Fruit fly (Drosophila melanogaster) whole organism, embryonic: ENCODE results near the gene CG8958.

Experiments used
- Antp ChIP-seq: fragments of 200-800 bp; sonication (Bioruptor generic); optimal IDR thresholded peaks from 3 replicates; lab custom pipeline; 2016; ENCODE audit warnings: missing biosample characterization, missing genetic modification characterization
- B-H2 ChIP-seq: fragments of 200-800 bp; sonication (Bioruptor generic); optimal IDR thresholded peaks from 2 replicates; lab custom pipeline; 2018; ENCODE audit warnings: missing biosample characterization, mild to moderate bottlenecking, missing genetic modification characterization
- CG10209 ChIP-seq: fragments of 200-800 bp; sonication (Bioruptor generic); optimal IDR thresholded peaks from 3 replicates; lab custom pipeline; 2017; ENCODE audit warnings: missing biosample characterization, mild to moderate bottlenecking, missing genetic modification characterization, missing genetic modification reagents
- CG10565 ChIP-seq: fragments of 200-800 bp; sonication (Bioruptor generic); optimal IDR thresholded peaks from 3 replicates; lab custom pipeline; 2016; ENCODE audit warnings: missing biosample characterization, mild to moderate bottlenecking, missing genetic modification characterization
- CG11695 ChIP-seq: fragments of 200-800 bp; sonication (Bioruptor generic); IDR thresholded peaks from 3 replicates; pipeline ENCODE4 v1.3.6; 2022; ENCODE audit warnings: missing biosample characterization, missing genetic modification characterization
- CG12104 ChIP-seq: fragments of 200-800 bp; sonication (Bioruptor generic); optimal IDR thresholded peaks from 3 replicates; lab custom pipeline; 2016; ENCODE audit warnings: missing biosample characterization, missing genetic modification characterization
- CG13624 ChIP-seq: fragments of 200-800 bp; sonication (Bioruptor generic); optimal IDR thresholded peaks from 2 replicates; lab custom pipeline; 2016; ENCODE audit warnings: missing biosample characterization, missing genetic modification characterization
- CG15073 ChIP-seq: fragments of 200-800 bp; sonication (Bioruptor generic); optimal IDR thresholded peaks from 2 replicates; lab custom pipeline; 2016; ENCODE audit warnings: missing biosample characterization, missing genetic modification characterization
- CG15514 ChIP-seq: fragments of 200-800 bp; sonication (Bioruptor generic); optimal IDR thresholded peaks from 3 replicates; lab custom pipeline; 2017; ENCODE audit warnings: missing biosample characterization, missing genetic modification characterization, mild to moderate bottlenecking, moderate library complexity, missing genetic modification reagents
- CG16815 ChIP-seq: fragments of 200-800 bp; sonication (Bioruptor generic); optimal IDR thresholded peaks from 3 replicates; lab custom pipeline; 2017; ENCODE audit warnings: missing biosample characterization, mild to moderate bottlenecking, missing genetic modification characterization
- CG1832 ChIP-seq: fragments of 200-800 bp; sonication (Bioruptor generic); optimal IDR thresholded peaks from 2 replicates; lab custom pipeline; 2017; ENCODE audit warnings: missing biosample characterization, mild to moderate bottlenecking, missing genetic modification characterization, inconsistent platforms
- CG18599 ChIP-seq: fragments of 200-800 bp; sonication (Bioruptor generic); optimal IDR thresholded peaks from 3 replicates; lab custom pipeline; 2017; ENCODE audit warnings: missing biosample characterization, missing genetic modification characterization, mild to moderate bottlenecking, moderate library complexity, missing genetic modification reagents
- CG30431 ChIP-seq: fragments of 200-800 bp; sonication (Bioruptor generic); optimal IDR thresholded peaks from 2 replicates; lab custom pipeline; 2017; ENCODE audit warnings: missing biosample characterization, missing genetic modification characterization
- CG3407 ChIP-seq: fragments of 200-800 bp; sonication (Bioruptor generic); optimal IDR thresholded peaks from 2 replicates; lab custom pipeline; 2018; ENCODE audit warnings: missing biosample characterization, mild to moderate bottlenecking, missing genetic modification characterization
- CG34422 ChIP-seq: fragments of 200-800 bp; sonication (Bioruptor generic); IDR thresholded peaks from 3 replicates; pipeline ENCODE4 v1.3.6; 2022; ENCODE audit warnings: missing biosample characterization, missing genetic modification characterization
- CG4707 ChIP-seq: fragments of 200-800 bp; sonication (Bioruptor generic); optimal IDR thresholded peaks from 2 replicates; lab custom pipeline; 2018; ENCODE audit warnings: missing biosample characterization, mild to moderate bottlenecking, missing genetic modification characterization, moderate library complexity
- CG6683 ChIP-seq: fragments of 200-800 bp; sonication (Bioruptor generic); optimal IDR thresholded peaks from 2 replicates; lab custom pipeline; 2017; ENCODE audit warnings: missing biosample characterization, mild to moderate bottlenecking, missing genetic modification characterization, missing genetic modification reagents
- CG6689 ChIP-seq: fragments of 200-800 bp; sonication (Bioruptor generic); IDR thresholded peaks from 2 replicates; pipeline ENCODE4 v1.3.6; 2022; ENCODE audit warnings: missing biosample characterization, missing genetic modification characterization
- CG7745 ChIP-seq: fragments of 200-800 bp; sonication (Bioruptor generic); optimal IDR thresholded peaks from 2 replicates; lab custom pipeline; 2018; ENCODE audit warnings: missing biosample characterization, mild to moderate bottlenecking, missing genetic modification characterization, moderate library complexity
- CoRest ChIP-seq: fragments of 200-800 bp; sonication (Bioruptor generic); optimal IDR thresholded peaks from 3 replicates; lab custom pipeline; 2018; ENCODE audit warnings: missing biosample characterization, mild to moderate bottlenecking, missing genetic modification characterization, moderate library complexity
- Doc2 ChIP-seq: fragments of 200-800 bp; sonication (Bioruptor generic); IDR thresholded peaks from 2 replicates; pipeline ENCODE4 v1.3.6; 2022; ENCODE audit warnings: missing biosample characterization, missing genetic modification characterization
- Ets65A ChIP-seq: fragments of 200-800 bp; sonication (Bioruptor generic); peaks from one replicate; lab custom pipeline; 2016; ENCODE audit warnings: missing biosample characterization, missing genetic modification characterization
- H15 ChIP-seq: fragments of 200-800 bp; sonication (Bioruptor generic); IDR thresholded peaks from 3 replicates; pipeline ENCODE4 v1.3.6; 2022; ENCODE audit warnings: missing biosample characterization, missing genetic modification characterization
- H2.0 ChIP-seq: fragments of 200-800 bp; sonication (Bioruptor generic); IDR thresholded peaks from 2 replicates; pipeline ENCODE4 v1.3.6; 2022; ENCODE audit warnings: missing biosample characterization, missing genetic modification characterization
- Hmr ChIP-seq: fragments of 200-800 bp; sonication (Bioruptor generic); optimal IDR thresholded peaks from 3 replicates; lab custom pipeline; 2017; ENCODE audit warnings: mild to moderate bottlenecking, missing biosample characterization, missing genetic modification reagents, missing genetic modification characterization
- Oaz ChIP-seq: fragments of 200-800 bp; sonication (Bioruptor generic); IDR thresholded peaks from 2 replicates; pipeline ENCODE4 v1.3.6; 2022; ENCODE audit warnings: missing biosample characterization, missing genetic modification characterization
- PHDP ChIP-seq: fragments of 200-800 bp; sonication (Bioruptor generic); optimal IDR thresholded peaks from 3 replicates; lab custom pipeline; 2018; ENCODE audit warnings: missing biosample characterization, mild to moderate bottlenecking, missing genetic modification characterization, moderate library complexity
- Rfx ChIP-seq: fragments of 200-800 bp; sonication (Bioruptor generic); IDR thresholded peaks from 2 replicates; pipeline ENCODE4 v1.3.6; 2022; ENCODE audit warnings: missing biosample characterization, missing genetic modification characterization
- Sox100B ChIP-seq: fragments of 200-800 bp; sonication (Bioruptor generic); optimal IDR thresholded peaks from 3 replicates; lab custom pipeline; 2018; ENCODE audit warnings: missing biosample characterization, mild to moderate bottlenecking, missing genetic modification characterization
- Spps ChIP-seq: fragments of 200-800 bp; sonication (Bioruptor generic); optimal IDR thresholded peaks from 2 replicates; lab custom pipeline; 2018; ENCODE audit warnings: missing biosample characterization, mild to moderate bottlenecking, missing genetic modification characterization
- Vsx1 ChIP-seq: fragments of 200-800 bp; sonication (Bioruptor generic); optimal IDR thresholded peaks from 2 replicates; lab custom pipeline; 2017; ENCODE audit warnings: missing biosample characterization, mild to moderate bottlenecking, missing genetic modification characterization, missing genetic modification reagents
- Xbp1 ChIP-seq: fragments of 200-800 bp; sonication (Bioruptor generic); optimal IDR thresholded peaks from 3 replicates; lab custom pipeline; 2016; ENCODE audit warnings: missing biosample characterization, mild to moderate bottlenecking, missing genetic modification characterization
- YL-1 ChIP-seq: fragments of 200-800 bp; sonication (Bioruptor generic); optimal IDR thresholded peaks from 3 replicates; lab custom pipeline; 2017; ENCODE audit warnings: missing biosample characterization, mild to moderate bottlenecking, missing genetic modification characterization
- ap ChIP-seq: fragments of 200-800 bp; sonication (Bioruptor generic); IDR thresholded peaks from 2 replicates; pipeline ENCODE4 v1.3.6; 2022; ENCODE audit warnings: missing biosample characterization, missing genetic modification characterization
- dimm ChIP-seq: fragments of 200-800 bp; sonication (Bioruptor generic); IDR thresholded peaks from 2 replicates; pipeline ENCODE4 v1.3.6; 2022; ENCODE audit warnings: missing biosample characterization, missing genetic modification characterization
- eve ChIP-seq, 2 experiments: fragments of >200 bp; optimal IDR thresholded peaks; 2 replicates each; lab custom pipeline; 2017; ENCODE audit warnings: missing biosample characterization in 2 of 2, missing genetic modification characterization in 2 of 2
- gem ChIP-seq: fragments of 200-800 bp; sonication (Bioruptor generic); optimal IDR thresholded peaks from 2 replicates; lab custom pipeline; 2019; ENCODE audit warnings: missing biosample characterization, mild to moderate bottlenecking, missing genetic modification characterization, moderate library complexity
- grn ChIP-seq: fragments of 200-800 bp; sonication (Bioruptor generic); optimal IDR thresholded peaks from 3 replicates; lab custom pipeline; 2017; ENCODE audit warnings: missing biosample characterization, missing genetic modification characterization
- kah ChIP-seq: fragments of 200-800 bp; sonication (Bioruptor generic); optimal IDR thresholded peaks from 2 replicates; lab custom pipeline; 2018; ENCODE audit warnings: missing biosample characterization, mild to moderate bottlenecking, missing genetic modification characterization
- pnt ChIP-seq: fragments of 200-800 bp; sonication (Bioruptor generic); optimal IDR thresholded peaks from 3 replicates; lab custom pipeline; 2016; ENCODE audit warnings: missing biosample characterization, missing genetic modification characterization
- pros ChIP-seq: fragments of 200-800 bp; sonication (Bioruptor generic); optimal IDR thresholded peaks from 3 replicates; lab custom pipeline; 2019; ENCODE audit warnings: missing biosample characterization, mild to moderate bottlenecking, missing genetic modification characterization, moderate library complexity
- sd ChIP-seq: fragments of 200-800 bp; sonication (Bioruptor generic); optimal IDR thresholded peaks from 3 replicates; lab custom pipeline; 2018; ENCODE audit warnings: missing biosample characterization, mild to moderate bottlenecking, missing genetic modification characterization, moderate library complexity
- sens ChIP-seq: fragments of 200-800 bp; sonication (Bioruptor generic); peaks from one replicate; lab custom pipeline; 2016; ENCODE audit warnings: missing biosample characterization, missing genetic modification characterization
- sens-2 ChIP-seq: fragments of 200-800 bp; sonication (Bioruptor generic); IDR thresholded peaks from 2 replicates; pipeline ENCODE4 v1.3.6; 2022; ENCODE audit warnings: missing biosample characterization, missing genetic modification characterization
- stc ChIP-seq: fragments of 200-800 bp; sonication (Bioruptor generic); IDR thresholded peaks from 2 replicates; pipeline ENCODE4 v1.3.6; 2022; ENCODE audit warnings: missing biosample characterization, missing genetic modification characterization
- tin ChIP-seq: fragments of 200-800 bp; sonication (Bioruptor generic); optimal IDR thresholded peaks from 3 replicates; lab custom pipeline; 2016; ENCODE audit warnings: missing biosample characterization, missing genetic modification characterization
- tna ChIP-seq: fragments of 200-800 bp; sonication (Bioruptor generic); IDR thresholded peaks from 2 replicates; pipeline ENCODE4 v1.3.6; 2022; ENCODE audit warnings: missing biosample characterization, missing genetic modification characterization; ENCODE audit not compliant: partially characterized antibody
- toy ChIP-seq: fragments of 200-800 bp; sonication (Bioruptor generic); IDR thresholded peaks from 2 replicates; pipeline ENCODE4 v1.3.6; 2022; ENCODE audit warnings: missing biosample characterization, missing genetic modification characterization
- tup ChIP-seq: fragments of 200-800 bp; sonication (Bioruptor generic); optimal IDR thresholded peaks from 2 replicates; lab custom pipeline; 2016; ENCODE audit warnings: missing biosample characterization, mild to moderate bottlenecking, missing genetic modification characterization, moderate library complexity
- tx ChIP-seq: fragments of 200-800 bp; sonication (Bioruptor generic); optimal IDR thresholded peaks from 2 replicates; lab custom pipeline; 2016; ENCODE audit warnings: missing biosample characterization, missing genetic modification characterization
- z ChIP-seq: fragments of 200-800 bp; sonication (Bioruptor generic); IDR thresholded peaks from 3 replicates; pipeline ENCODE4 v1.3.6; 2022; ENCODE audit warnings: missing biosample characterization, missing genetic modification characterization

CG8958 gene

dm6 chrX:16063414-16063938, 19.6 kb upstream of the CG8958 start, which contains the start of gene dpr18 (continued):
- no peak for TF ChIP-seq CG18599 (GFP tag; lab: Kevin White, UChicago)
- TF ChIP-seq H15: no peak
- TF ChIP-seq Vsx1: no peak
- no peak for TF ChIP-seq CG16815
- peak; percentile 98 for TF ChIP-seq z
- TF ChIP-seq CG34422 (GFP tag; lab: Robert Waterston, UW): no peak
- no peak for TF ChIP-seq pros (GFP tag; lab: Kevin White, UChicago)
- TF ChIP-seq stc (GFP tag; lab: Robert Waterston, UW): no peak
- no peak for TF ChIP-seq CG15514 (GFP tag; lab: Kevin White, UChicago)
- TF ChIP-seq Hmr (GFP tag; lab: Kevin White, UChicago): no peak
- no peak for TF ChIP-seq CG13624 (GFP tag; lab: Kevin White, UChicago)
- no peak for TF ChIP-seq Xbp1 (GFP tag; lab: Kevin White, UChicago)
- TF ChIP-seq CG30431 (GFP tag; lab: Kevin White, UChicago): no peak
- no peak for TF ChIP-seq kah (GFP tag; lab: Kevin White, UChicago)
- no peak for TF ChIP-seq H2.0 (GFP tag; lab: Robert Waterston, UW)
- TF ChIP-seq tup (GFP tag; lab: Kevin White, UChicago): no peak
- no peak for TF ChIP-seq toy (GFP tag; lab: Robert Waterston, UW)
- TF ChIP-seq, all 482 proteins: peak for 10

dm6 chrX:16072193-16072592, 10.8 kb upstream of the CG8958 start:
- TF ChIP-seq tx (GFP tag; lab: Kevin White, UChicago) (no peak), tin (GFP tag; lab: Kevin White, UChicago) (no peak), ap (GFP tag; lab: Robert Waterston, UW) (no peak), CG15073 (GFP tag; lab: Kevin White, UChicago) (no peak), dimm (GFP tag; lab: Robert Waterston, UW) (no peak), CG4707 (GFP tag; lab: Kevin White, UChicago) (no peak), sens (peak; percentile 37), Sox100B (GFP tag; lab: Kevin White, UChicago) (no peak), CG1832 (GFP tag; lab: Kevin White, UChicago) (no peak), CoRest (no peak), CG12104 (GFP tag; lab: Kevin White, UChicago) (no peak), grn (GFP tag; lab: Kevin White, UChicago) (no peak), CG11695 (GFP tag; lab: Robert Waterston, UW) (no peak), Oaz (GFP tag; lab: Robert Waterston, UW) (no peak), gem (tag; lab: Kevin White, UChicago) (peak; percentile 9), sd (no peak), PHDP (tag; lab: Kevin White, UChicago) (peak; percentile 22), CG10209 (no peak), Antp (GFP tag; lab: Kevin White, UChicago) (no peak), CG3407 (GFP tag; lab: Kevin White, UChicago) (no peak), B-H2 (GFP tag; lab: Kevin White, UChicago) (no peak), sens-2 (no peak), pnt (no peak), CG6689 (GFP tag; lab: Robert Waterston, UW) (no peak), CG10565 (GFP tag; lab: Kevin White, UChicago) (no peak), CG6683 (GFP tag; lab: Kevin White, UChicago) (no peak), eve (GFP tag; optimal IDR thresholded peaks at IDR 0.05; lab: Kevin White, UChicago) (peak in 1 of 2 experiments; percentile 19), Spps (tag; lab: Kevin White, UChicago) (no peak), Rfx (GFP tag; lab: Robert Waterston, UW) (no peak), YL-1 (no peak), CG7745 (no peak), Doc2 (GFP tag; lab: Robert Waterston, UW) (no peak), Ets65A (GFP tag; lab: Kevin White, UChicago) (peak; percentile 21), tna (GFP tag; lab: Robert Waterston, UW) (no peak)
